Fruit fly (Drosophila melanogaster) whole organism, embryonic: ENCODE data around the gene unc-119.

ENCODE experiments used
- Awh ChIP-seq: fragments of 200-800 bp; sonication (Bioruptor generic); IDR thresholded peaks from 2 replicates; pipeline ENCODE4, ENCODE4 v1.3.6; 2022; ENCODE audit warnings: missing biosample characterization, missing genetic modification characterization
- Bgb ChIP-seq: fragments of 200-800 bp; sonication (Bioruptor generic); IDR thresholded peaks from 2 replicates; pipeline ENCODE4 v1.3.6; 2022; ENCODE audit warnings: missing biosample characterization, missing genetic modification characterization; ENCODE audit not compliant: partially characterized antibody
- CG11085 ChIP-seq: fragments of 200-800 bp; sonication (Bioruptor generic); IDR thresholded peaks from 2 replicates; pipeline ENCODE4 v1.3.6; 2022; ENCODE audit warnings: missing biosample characterization, missing genetic modification characterization
- CG11093 ChIP-seq: fragments of 200-800 bp; sonication (Bioruptor generic); IDR thresholded peaks from 3 replicates; pipeline ENCODE4 v1.3.6; 2022; ENCODE audit warnings: missing biosample characterization, missing genetic modification characterization
- CG11247 ChIP-seq: fragments of 200-800 bp; sonication (Bioruptor generic); IDR thresholded peaks from 2 replicates; pipeline ENCODE4 v1.3.6; 2022; ENCODE audit warnings: missing biosample characterization, missing genetic modification characterization
- CG12104 ChIP-seq: fragments of 200-800 bp; sonication (Bioruptor generic); optimal IDR thresholded peaks from 3 replicates; lab custom pipeline; 2016; ENCODE audit warnings: missing biosample characterization, missing genetic modification characterization
- CG14014 ChIP-seq: fragments of 200-800 bp; sonication (Bioruptor generic); IDR thresholded peaks from 2 replicates; pipeline ENCODE4 v1.3.6; 2022; ENCODE audit warnings: missing biosample characterization, missing genetic modification characterization
- CG1529 ChIP-seq: fragments of 200-800 bp; sonication (Bioruptor generic); optimal IDR thresholded peaks from 3 replicates; lab custom pipeline; 2018; ENCODE audit warnings: missing biosample characterization, missing genetic modification characterization
- CG16779 ChIP-seq: fragments of 200-800 bp; sonication (Bioruptor generic); IDR thresholded peaks from 2 replicates; pipeline ENCODE4 v1.3.6; 2022; ENCODE audit warnings: missing biosample characterization, missing genetic modification characterization
- CG17359 ChIP-seq: fragments of 200-800 bp; sonication (Bioruptor generic); optimal IDR thresholded peaks from 3 replicates; lab custom pipeline; 2018; ENCODE audit warnings: missing biosample characterization, mild to moderate bottlenecking, missing genetic modification characterization, moderate library complexity
- CG17568 ChIP-seq: fragments of 200-800 bp; sonication (Bioruptor generic); optimal IDR thresholded peaks from 2 replicates; lab custom pipeline; 2018; ENCODE audit warnings: missing biosample characterization, mild to moderate bottlenecking, missing genetic modification characterization, moderate library complexity
- CG17829 ChIP-seq: fragments of 200-800 bp; optimal IDR thresholded peaks from 2 replicates; lab custom pipeline; 2019; ENCODE audit warnings: missing biosample characterization, mild to moderate bottlenecking, missing genetic modification characterization, moderate library complexity
- CG2712 ChIP-seq: fragments of 200-800 bp; optimal IDR thresholded peaks from 3 replicates; lab custom pipeline; 2019; ENCODE audit warnings: missing biosample characterization, mild to moderate bottlenecking, missing genetic modification characterization, moderate library complexity
- CG2875 ChIP-seq: fragments of 200-800 bp; sonication (Bioruptor generic); optimal IDR thresholded peaks from 2 replicates; lab custom pipeline; 2017; ENCODE audit warnings: missing biosample characterization, mild to moderate bottlenecking, missing genetic modification characterization, missing genetic modification reagents
- CG2889 ChIP-seq: fragments of 200-800 bp; sonication (Bioruptor generic); IDR thresholded peaks from 3 replicates; pipeline ENCODE4 v1.3.6; 2022; ENCODE audit warnings: missing biosample characterization, missing genetic modification characterization
- CG30020 ChIP-seq: fragments of 200-800 bp; optimal IDR thresholded peaks from 2 replicates; lab custom pipeline; 2019; ENCODE audit warnings: missing biosample characterization, mild to moderate bottlenecking, missing genetic modification characterization, moderate library complexity
- CG4360 ChIP-seq: fragments of 200-800 bp; sonication (Bioruptor generic); IDR thresholded peaks from 2 replicates; pipeline ENCODE4 v1.3.6; 2022; ENCODE audit warnings: missing biosample characterization, missing genetic modification characterization
- CG6683 ChIP-seq: fragments of 200-800 bp; sonication (Bioruptor generic); optimal IDR thresholded peaks from 2 replicates; lab custom pipeline; 2017; ENCODE audit warnings: missing biosample characterization, mild to moderate bottlenecking, missing genetic modification characterization, missing genetic modification reagents
- CG6791 ChIP-seq: fragments of 200-800 bp; sonication (Bioruptor generic); IDR thresholded peaks from 3 replicates; pipeline ENCODE4 v1.3.6; 2022; ENCODE audit warnings: missing biosample characterization, missing genetic modification characterization; ENCODE audit not compliant: partially characterized antibody
- CG6854 ChIP-seq: fragments of 200-800 bp; sonication (Bioruptor generic); optimal IDR thresholded peaks from 3 replicates; lab custom pipeline; 2017; ENCODE audit warnings: missing biosample characterization, mild to moderate bottlenecking, missing genetic modification characterization
- CG8359 ChIP-seq: fragments of 200-800 bp; sonication (Bioruptor generic); optimal IDR thresholded peaks from 2 replicates; lab custom pipeline; 2017; ENCODE audit warnings: missing biosample characterization, mild to moderate bottlenecking, missing genetic modification characterization, borderline replicate concordance
- CG9215 ChIP-seq: fragments of 200-800 bp; sonication (Bioruptor generic); IDR thresholded peaks from 2 replicates; pipeline ENCODE4 v1.3.6; 2022; ENCODE audit warnings: missing biosample characterization, missing genetic modification characterization
- D19B ChIP-seq: fragments of 200-800 bp; sonication (Bioruptor generic); optimal IDR thresholded peaks from 2 replicates; lab custom pipeline; 2017; ENCODE audit warnings: missing biosample characterization, mild to moderate bottlenecking, missing genetic modification characterization
- Deaf1 ChIP-seq: fragments of 200-800 bp; optimal IDR thresholded peaks from 3 replicates; lab custom pipeline; 2019; ENCODE audit warnings: missing biosample characterization, mild to moderate bottlenecking, missing genetic modification characterization, moderate library complexity
- Fer2 ChIP-seq: fragments of 200-800 bp; sonication (Bioruptor generic); optimal IDR thresholded peaks from 2 replicates; lab custom pipeline; 2018; ENCODE audit warnings: missing biosample characterization, mild to moderate bottlenecking, missing genetic modification characterization, moderate library complexity
- Fer3 ChIP-seq: fragments of 200-800 bp; sonication (Bioruptor generic); optimal IDR thresholded peaks from 2 replicates; lab custom pipeline; 2018; ENCODE audit warnings: missing biosample characterization, mild to moderate bottlenecking, missing genetic modification characterization, moderate library complexity
- Hr51 ChIP-seq, 2 experiments: fragments of 200-800 bp; sonication (Bioruptor generic); optimal IDR thresholded peaks; 2 replicates in 1 of 2; 3 replicates in 1 of 2; lab custom pipeline; 2016 to 2018; ENCODE audit warnings: missing biosample characterization in 2 of 2, missing genetic modification characterization in 2 of 2, mild to moderate bottlenecking in 1 of 2, moderate library complexity in 1 of 2
- MBD-R2 ChIP-seq: fragments of 200-800 bp; sonication (Bioruptor generic); IDR thresholded peaks from 2 replicates; pipeline ENCODE4 v1.3.6; 2022; ENCODE audit warnings: missing biosample characterization, missing genetic modification characterization
- MESR4 ChIP-seq: fragments of 200-800 bp; sonication (Bioruptor generic); optimal IDR thresholded peaks from 2 replicates; lab custom pipeline; 2018; ENCODE audit warnings: missing biosample characterization, mild to moderate bottlenecking, missing genetic modification characterization, moderate library complexity
- Max ChIP-seq: fragments of 200-800 bp; sonication (Bioruptor generic); optimal IDR thresholded peaks from 2 replicates; lab custom pipeline; 2016; ENCODE audit warnings: missing biosample characterization, mild to moderate bottlenecking, missing genetic modification characterization
- Mrtf ChIP-seq: fragments of 200-800 bp; sonication (Bioruptor generic); IDR thresholded peaks from 3 replicates; pipeline ENCODE4 v1.3.6; 2022; ENCODE audit warnings: missing biosample characterization, missing genetic modification characterization
- Opbp ChIP-seq: fragments of 200-800 bp; sonication (Bioruptor generic); IDR thresholded peaks from 3 replicates; pipeline ENCODE4 v1.3.6; 2022; ENCODE audit warnings: missing biosample characterization, missing genetic modification characterization; ENCODE audit not compliant: partially characterized antibody
- ac ChIP-seq: fragments of 200-800 bp; sonication (Bioruptor generic); optimal IDR thresholded peaks from 3 replicates; lab custom pipeline; 2017; ENCODE audit warnings: missing biosample characterization, mild to moderate bottlenecking, missing genetic modification characterization
- croc ChIP-seq: fragments of 200-800 bp; sonication (Bioruptor generic); conservative IDR thresholded peaks from 3 replicates; pipeline ENCODE4 v1.3.6; 2022; ENCODE audit warnings: missing biosample characterization, missing genetic modification characterization
- da ChIP-seq: fragments of 200-800 bp; sonication (Bioruptor generic); optimal IDR thresholded peaks from 2 replicates; lab custom pipeline; 2016; ENCODE audit warnings: missing biosample characterization, missing genetic modification characterization
- dan ChIP-seq: fragments of 200-800 bp; sonication (Bioruptor generic); IDR thresholded peaks from 2 replicates; pipeline ENCODE4 v1.3.6; 2022; ENCODE audit warnings: missing biosample characterization, missing genetic modification characterization
- dpn ChIP-seq, 2 experiments: fragments of 200-800 bp; sonication (Bioruptor generic); optimal IDR thresholded peaks; 3 replicates each; lab custom pipeline; 2016; ENCODE audit warnings: missing biosample characterization in 2 of 2, missing genetic modification characterization in 2 of 2
- en ChIP-seq: fragments of 200-800 bp; sonication (Bioruptor generic); optimal IDR thresholded peaks from 2 replicates; lab custom pipeline; 2016; ENCODE audit warnings: missing biosample characterization, missing genetic modification characterization
- ewg ChIP-seq: fragments of 200-800 bp; sonication (Bioruptor generic); optimal IDR thresholded peaks from 3 replicates; lab custom pipeline; 2017; ENCODE audit warnings: mild to moderate bottlenecking, missing biosample characterization, missing genetic modification reagents, missing genetic modification characterization
- fd64A ChIP-seq: fragments of 200-800 bp; sonication (Bioruptor generic); optimal IDR thresholded peaks from 3 replicates; lab custom pipeline; 2018; ENCODE audit warnings: missing biosample characterization, mild to moderate bottlenecking, missing genetic modification characterization
- gfzf ChIP-seq: fragments of 200-800 bp; sonication (Bioruptor generic); optimal IDR thresholded peaks from 2 replicates; lab custom pipeline; 2016; ENCODE audit warnings: missing biosample characterization, mild to moderate bottlenecking, missing genetic modification characterization, moderate library complexity
- knrl ChIP-seq: fragments of 200-800 bp; sonication (Bioruptor generic); IDR thresholded peaks from 3 replicates; pipeline ENCODE4 v1.3.6; 2022; ENCODE audit warnings: missing biosample characterization, missing genetic modification characterization; ENCODE audit not compliant: partially characterized antibody
- lmd ChIP-seq: fragments of 200-800 bp; sonication (Bioruptor generic); IDR thresholded peaks from 2 replicates; pipeline ENCODE4 v1.3.6; 2022; ENCODE audit warnings: missing biosample characterization, missing genetic modification characterization
- repo ChIP-seq: fragments of 200-800 bp; sonication (Bioruptor generic); optimal IDR thresholded peaks from 2 replicates; lab custom pipeline; 2016; ENCODE audit warnings: missing biosample characterization, missing genetic modification characterization
- sens-2 ChIP-seq: fragments of 200-800 bp; sonication (Bioruptor generic); IDR thresholded peaks from 2 replicates; pipeline ENCODE4 v1.3.6; 2022; ENCODE audit warnings: missing biosample characterization, missing genetic modification characterization
- sna ChIP-seq: fragments of 200-800 bp; sonication (Bioruptor generic); IDR thresholded peaks from 2 replicates; pipeline ENCODE4 v1.3.6; 2022; ENCODE audit warnings: missing biosample characterization, missing genetic modification characterization; ENCODE audit not compliant: partially characterized antibody
- tup ChIP-seq: fragments of 200-800 bp; sonication (Bioruptor generic); optimal IDR thresholded peaks from 2 replicates; lab custom pipeline; 2016; ENCODE audit warnings: missing biosample characterization, mild to moderate bottlenecking, missing genetic modification characterization, moderate library complexity
- vfl ChIP-seq: fragments of 200-800 bp; sonication (Bioruptor generic); optimal IDR thresholded peaks from 2 replicates; lab custom pipeline; 2016; ENCODE audit warnings: missing biosample characterization, missing genetic modification characterization
- wdn ChIP-seq: fragments of 200-800 bp; sonication (Bioruptor generic); IDR thresholded peaks from 2 replicates; pipeline ENCODE4 v1.3.6; 2022; ENCODE audit warnings: missing biosample characterization, missing genetic modification characterization
- zfh2 ChIP-seq: fragments of 200-800 bp; sonication (Bioruptor generic); optimal IDR thresholded peaks from 2 replicates; lab custom pipeline; 2016; ENCODE audit warnings: missing biosample characterization, missing genetic modification characterization

unc-119 gene

dm6 chrX:7324816-7325246 is 33.7 kb upstream of the unc-119 start (continued):
- TF ChIP-seq Mrtf (GFP tag; lab: Robert Waterston, UW) (peak; percentile 92), CG30020 (tag; lab: Kevin White, UChicago) (peak; percentile 84), Deaf1 (tag; lab: Kevin White, UChicago) (peak; percentile 84), Awh (GFP tag; lab: Robert Waterston, UW) (peak; percentile 97), Fer2 (peak; percentile 73), CG11085 (peak; percentile 84), MESR4 (GFP tag; lab: Kevin White, UChicago) (peak; percentile 46), CG1529 (GFP tag; lab: Kevin White, UChicago) (peak; percentile 95), CG17359 (tag; lab: Kevin White, UChicago) (peak; percentile 98), CG11247 (GFP tag; lab: Robert Waterston, UW) (peak; percentile 88), lmd (peak; percentile 96), D19B (GFP tag; lab: Kevin White, UChicago) (peak; percentile 78), dpn (GFP tag; optimal IDR thresholded peaks at IDR 0.05; lab: Kevin White, UChicago) (peak; percentile 84 to 95), CG2875 (GFP tag; lab: Kevin White, UChicago) (peak; percentile 96), CG6854 (GFP tag; lab: Kevin White, UChicago) (peak; percentile 92), CG17829 (peak; percentile 99), Opbp (GFP tag; lab: Robert Waterston, UW) (no peak), da (GFP tag; lab: Kevin White, UChicago) (peak; percentile 81), sna (GFP tag; lab: Robert Waterston, UW) (no peak), repo (GFP tag; lab: Kevin White, UChicago) (peak; percentile 35), CG6683 (GFP tag; lab: Kevin White, UChicago) (peak; percentile 91), CG2889 (peak; percentile 88), Bgb (GFP tag; lab: Robert Waterston, UW) (no peak), ac (GFP tag; lab: Kevin White, UChicago) (peak; percentile 95), CG17568 (peak; percentile 96), en (peak; percentile 79), CG9215 (GFP tag; lab: Robert Waterston, UW) (peak; percentile 84), Max (peak; percentile 93), CG11093 (GFP tag; lab: Robert Waterston, UW) (peak; percentile 89), CG14014 (GFP tag; lab: Robert Waterston, UW) (peak; percentile 92), dan (GFP tag; lab: Robert Waterston, UW) (peak; percentile 85; the same call in 1 of the 2 replicates), Hr51 (GFP tag; optimal IDR thresholded peaks at IDR 0.05; lab: Kevin White, UChicago) (peak; percentile 82 to 98), knrl (GFP tag; lab: Robert Waterston, UW) (no peak), CG4360 (GFP tag; lab: Robert Waterston, UW) (peak; percentile 73), wdn (GFP tag; lab: Robert Waterston, UW) (peak; percentile 89), MBD-R2 (GFP tag; lab: Robert Waterston, UW) (peak; percentile 83), fd64A (GFP tag; lab: Kevin White, UChicago) (peak; percentile 93), gfzf (GFP tag; lab: Kevin White, UChicago) (no peak), ewg (GFP tag; lab: Kevin White, UChicago) (peak; percentile 92), tup (peak; percentile 72), vfl (GFP tag; lab: Kevin White, UChicago) (peak; percentile 74), Fer3 (tag; lab: Kevin White, UChicago) (peak; percentile 95), CG12104 (GFP tag; lab: Kevin White, UChicago) (peak; percentile 95), CG2712 (peak; percentile 99), CG6791 (no peak; the same call in 2 of the 3 replicates), CG16779 (GFP tag; lab: Robert Waterston, UW) (peak; percentile 65), croc (GFP tag; lab: Robert Waterston, UW) (peak; percentile 95), sens-2 (GFP tag; lab: Robert Waterston, UW) (peak; percentile 93), CG8359 (peak; percentile 93), zfh2 (GFP tag; lab: Kevin White, UChicago) (peak; percentile 48)
